Worm (Caenorhabditis elegans): Measurements from ENCODE around the gene ugt-59.

DNA sequence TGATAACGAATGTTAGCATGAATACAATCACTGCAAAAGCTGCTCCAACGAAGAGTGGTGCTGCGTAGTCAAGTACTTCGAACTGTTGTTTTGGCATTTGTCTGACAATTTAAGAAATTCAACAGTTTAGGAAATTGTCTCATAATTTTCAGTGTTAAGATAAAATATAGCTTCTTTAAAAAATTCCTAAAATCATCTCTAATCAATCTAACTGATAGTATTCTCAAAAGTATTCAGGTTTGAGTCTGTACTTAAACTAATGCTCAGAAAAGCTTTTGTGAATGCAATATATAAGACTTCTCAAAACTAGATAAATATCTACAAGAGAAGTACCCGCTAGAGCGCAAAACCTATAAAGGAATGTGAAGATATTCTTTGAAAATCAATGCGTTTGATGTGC, 34.4 kb downstream of the ugt-59 start, which contains the start of gene R10H10.4:
- no peak for TF ChIP-seq ztf-4 (tag; optimal IDR thresholded peaks at IDR 0.05)
- TF ChIP-seq pqm-1 (tag; optimal IDR thresholded peaks at IDR 0.05) = no peak
- no peak for TF ChIP-seq jun-1 (tag; optimal IDR thresholded peaks at IDR 0.05)
- TF ChIP-seq ZK546.5 (tag; optimal IDR thresholded peaks at IDR 0.05) = no peak
- TF ChIP-seq unc-62 (GFP tag; optimal IDR thresholded peaks at IDR 0.05) = no peak
- no peak for TF ChIP-seq nhr-25 (tag; optimal IDR thresholded peaks at IDR 0.05)

Measured in whole organism, L3 larva.